Worm (Caenorhabditis elegans) whole organism, midembryonic: ENCODE data around the gene col-173.
"Not testable (repeated sequence)": the region's sequence is repeated elsewhere in the genome, so short reads cannot be mapped to it uniquely, and the experiment has no call there.

Experiments
- T22C8.4 ChIP-seq: fragments of 200-800 bp; sonication (Bioruptor generic); IDR thresholded peaks from 2 replicates; pipeline ENCODE4 v1.3.6; 2022; ENCODE audit warnings: missing genetic modification characterization, missing compliant biosample characterization
- cog-1 ChIP-seq: sonication (generic microtip); optimal IDR thresholded peaks from 2 replicates; lab custom pipeline; 2016; ENCODE audit warnings: missing genetic modification characterization, missing compliant biosample characterization
- flt-1 ChIP-seq: fragments of 200-800 bp; sonication (Bioruptor generic); IDR thresholded peaks from 2 replicates; pipeline ENCODE4 v1.3.6; 2022; ENCODE audit warnings: missing genetic modification characterization, missing compliant biosample characterization
- klf-2 ChIP-seq: fragments of 200-800 bp; sonication (Bioruptor generic); conservative IDR thresholded peaks from 2 replicates; pipeline ENCODE4 v1.3.6; 2022; ENCODE audit warnings: missing genetic modification reagents, missing genetic modification characterization, missing compliant biosample characterization
- med-1 ChIP-seq: sonication (generic microtip); optimal IDR thresholded peaks from 2 replicates; lab custom pipeline; 2017; ENCODE audit warnings: missing genetic modification characterization, mild to moderate bottlenecking, missing compliant biosample characterization, antibody characterized with exemption, missing genetic modification reagents; ENCODE audit not compliant: insufficient read depth
- ref-1 ChIP-seq: fragments of 200-800 bp; sonication (Bioruptor generic); conservative IDR thresholded peaks from 2 replicates; pipeline ENCODE4 v1.3.6; 2022; ENCODE audit warnings: missing genetic modification reagents, missing genetic modification characterization, missing compliant biosample characterization
- tab-1 ChIP-seq: fragments of 200-800 bp; sonication (Bioruptor generic); IDR thresholded peaks from 2 replicates; pipeline ENCODE4 v1.3.6; 2022; ENCODE audit warnings: missing genetic modification characterization, missing compliant biosample characterization
- ztf-23 ChIP-seq: fragments of 200-800 bp; sonication (Bioruptor generic); IDR thresholded peaks from 2 replicates; pipeline ENCODE4 v1.3.6; 2022; ENCODE audit warnings: missing genetic modification reagents, missing genetic modification characterization, missing compliant biosample characterization
- ztf-29 ChIP-seq: fragments of 200-800 bp; sonication (Bioruptor generic); IDR thresholded peaks from 2 replicates; pipeline ENCODE4 v1.3.6; 2022; ENCODE audit warnings: missing genetic modification reagents, missing genetic modification characterization, missing compliant biosample characterization

col-173 gene

ce11 chrX:6901078-6901477 lies 23.7 kb upstream of the col-173 start, which contains the start of gene pes-23:
Gene pes-23, plus strand, starts transcription at chrX:6901378.
- TF ChIP-seq flt-1 (GFP tag; lab: Robert Waterston, UW) = no peak
- no peak for TF ChIP-seq ref-1 (GFP tag; lab: Robert Waterston, UW)
- TF ChIP-seq T22C8.4 (GFP tag; lab: Robert Waterston, UW) = no peak
- no peak for TF ChIP-seq klf-2 (GFP tag; lab: Robert Waterston, UW)
- no peak for TF ChIP-seq tab-1 (GFP tag; lab: Robert Waterston, UW)

DNA sequence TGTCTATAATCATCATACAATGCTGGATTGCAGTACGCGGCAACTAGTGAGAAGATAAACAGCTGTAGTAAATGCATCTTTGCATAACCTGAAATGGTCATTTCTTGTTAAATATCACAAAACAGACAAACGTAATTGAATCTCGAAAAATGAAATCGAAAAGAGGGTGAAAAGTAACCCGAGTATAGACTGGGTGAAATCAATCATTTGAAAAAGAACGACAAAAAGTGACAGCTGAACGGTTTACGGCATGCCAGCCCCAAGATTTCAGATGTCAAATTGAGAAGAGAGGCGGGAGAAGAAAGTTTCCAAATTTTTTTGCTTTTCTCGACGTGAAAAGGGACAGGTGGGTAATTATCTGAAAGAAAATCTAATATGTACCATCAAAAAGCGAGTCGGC lies 22.5 kb upstream of the col-173 start, which contains the start of gene F14B8.4:
Gene F14B8.4 (minus strand): TSS at position 101 of the 400 bp plus-strand sequence.
- no peak for TF ChIP-seq flt-1 (GFP tag; lab: Robert Waterston, UW)
- no peak for TF ChIP-seq med-1 (GFP tag; lab: Kevin White, UChicago)
- TF ChIP-seq T22C8.4 (GFP tag; lab: Robert Waterston, UW) = no peak
- no peak for TF ChIP-seq klf-2 (GFP tag; lab: Robert Waterston, UW)
- TF ChIP-seq cog-1 (tag; lab: Kevin White, UChicago) = no peak
- no peak for TF ChIP-seq ref-1 (GFP tag; lab: Robert Waterston, UW)
- TF ChIP-seq ztf-29 (GFP tag; lab: Robert Waterston, UW) = no peak
- TF ChIP-seq ztf-23 = no peak
- TF ChIP-seq tab-1 (GFP tag; lab: Robert Waterston, UW) = no peak

DNA sequence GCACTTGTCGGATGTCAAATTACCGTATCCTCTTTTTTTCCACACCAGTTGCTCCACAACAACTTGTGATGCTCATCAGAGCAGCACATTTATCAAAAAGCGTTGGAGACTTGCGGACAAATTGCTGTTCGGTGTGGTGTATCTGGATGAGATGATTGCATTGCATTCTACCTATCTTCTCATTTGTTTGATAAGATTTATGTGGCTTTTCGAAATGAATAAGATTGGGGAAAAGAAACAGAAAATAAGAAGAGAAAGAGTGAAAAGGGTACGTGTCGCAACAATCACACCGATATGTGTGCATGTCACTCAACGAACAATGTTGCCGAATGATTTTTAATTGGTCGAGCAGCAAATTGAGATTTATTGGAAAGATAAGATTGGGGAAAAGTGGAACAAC lies 16.8 kb upstream of the col-173 start:
- TF ChIP-seq flt-1 (GFP tag; lab: Robert Waterston, UW) = no peak
- no peak for TF ChIP-seq T22C8.4 (GFP tag; lab: Robert Waterston, UW)
- no peak for TF ChIP-seq ztf-29 (GFP tag; lab: Robert Waterston, UW)
- TF ChIP-seq ztf-23 = no peak
- no peak for TF ChIP-seq med-1 (GFP tag; lab: Kevin White, UChicago)
- TF ChIP-seq tab-1 (GFP tag; lab: Robert Waterston, UW) = no peak
- no peak for TF ChIP-seq cog-1 (tag; lab: Kevin White, UChicago)
- no peak for TF ChIP-seq ref-1 (GFP tag; lab: Robert Waterston, UW)
- TF ChIP-seq klf-2 (GFP tag; lab: Robert Waterston, UW) = no peak

DNA sequence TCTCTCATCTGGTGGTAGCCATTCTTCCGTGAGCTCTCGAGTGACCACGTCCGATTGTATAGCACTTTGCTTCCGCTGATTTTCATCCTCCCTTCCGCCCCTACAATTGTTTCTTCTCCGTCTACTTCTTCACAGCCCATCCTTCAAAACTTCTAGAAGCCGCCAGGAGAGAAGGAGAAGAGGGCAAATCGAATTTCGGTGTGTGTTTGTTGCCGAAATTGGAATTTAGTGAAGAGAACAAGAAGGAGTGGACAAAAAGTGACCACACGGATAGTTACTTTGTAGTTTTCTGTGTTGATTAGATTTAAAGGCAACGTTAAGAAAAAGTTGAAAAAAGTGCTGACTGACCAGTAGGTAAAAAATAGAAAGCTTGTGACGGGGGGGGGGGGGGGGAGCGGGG lies 15.7 kb upstream of the col-173 start:
- TF ChIP-seq T22C8.4 (GFP tag; lab: Robert Waterston, UW) (no peak), ref-1 (GFP tag; lab: Robert Waterston, UW) (no peak), klf-2 (GFP tag; lab: Robert Waterston, UW) (no peak), flt-1 (GFP tag; lab: Robert Waterston, UW) (no peak), ztf-23 (no peak), ztf-29 (GFP tag; lab: Robert Waterston, UW) (no peak), med-1 (GFP tag; lab: Kevin White, UChicago) (no peak), cog-1 (tag; lab: Kevin White, UChicago) (no peak), tab-1 (GFP tag; lab: Robert Waterston, UW) (no peak)

DNA sequence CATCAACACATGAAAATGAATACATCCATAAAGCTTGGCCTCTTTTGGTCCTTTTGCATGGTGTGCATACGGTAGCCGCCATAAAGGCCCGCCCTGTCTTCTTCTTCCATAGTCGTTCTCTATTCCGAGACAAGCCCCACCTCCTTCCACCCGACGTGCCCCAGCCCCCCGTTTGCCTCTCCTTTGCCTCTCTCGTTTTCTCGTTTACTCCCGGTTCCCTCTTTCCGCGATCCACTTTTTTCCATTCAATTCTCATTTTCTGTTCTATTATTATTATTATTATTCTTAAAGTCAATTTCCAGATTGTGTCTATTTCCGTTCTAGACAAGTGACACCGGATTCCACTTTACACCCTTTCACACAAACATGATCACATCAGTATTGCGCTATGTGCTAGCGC lies 12.0 kb upstream of the col-173 start, which contains the start of gene unc-6:
Gene unc-6 (plus strand): TSS at position 301 of the 400 bp plus-strand sequence.
- no peak for TF ChIP-seq ztf-29 (GFP tag; lab: Robert Waterston, UW)
- no peak for TF ChIP-seq ref-1 (GFP tag; lab: Robert Waterston, UW)
- TF ChIP-seq med-1 (GFP tag; lab: Kevin White, UChicago) = no peak
- no peak for TF ChIP-seq ztf-23
- no peak for TF ChIP-seq T22C8.4 (GFP tag; lab: Robert Waterston, UW)
- TF ChIP-seq klf-2 (GFP tag; lab: Robert Waterston, UW) = no peak
- no peak for TF ChIP-seq tab-1 (GFP tag; lab: Robert Waterston, UW)
- TF ChIP-seq flt-1 (GFP tag; lab: Robert Waterston, UW) = no peak
- no peak for TF ChIP-seq cog-1 (tag; lab: Kevin White, UChicago)

DNA sequence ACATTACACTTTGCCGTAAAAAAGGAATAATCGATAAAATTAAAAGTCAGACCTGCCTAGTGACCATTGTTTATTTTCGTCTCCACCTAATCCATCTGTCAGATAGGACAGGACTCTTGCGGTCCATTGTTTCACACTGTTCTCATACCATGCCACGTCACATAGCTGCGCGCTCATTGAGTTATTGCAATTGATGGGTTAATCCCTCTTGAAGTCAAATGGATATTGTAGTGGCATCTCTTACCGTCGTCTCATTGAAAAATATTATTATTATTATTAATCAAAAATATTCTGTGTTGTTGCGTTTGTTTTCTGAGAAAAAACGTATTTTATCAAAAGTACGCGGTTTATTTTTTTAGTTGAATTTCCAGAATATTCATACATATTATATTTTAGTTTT lies 10.9 kb upstream of the col-173 start:
- TF ChIP-seq ztf-23 (no peak), med-1 (GFP tag; lab: Kevin White, UChicago) (no peak), T22C8.4 (GFP tag; lab: Robert Waterston, UW) (no peak), ref-1 (GFP tag; lab: Robert Waterston, UW) (no peak), cog-1 (tag; lab: Kevin White, UChicago) (no peak), flt-1 (GFP tag; lab: Robert Waterston, UW) (no peak), ztf-29 (GFP tag; lab: Robert Waterston, UW) (no peak), klf-2 (GFP tag; lab: Robert Waterston, UW) (no peak), tab-1 (GFP tag; lab: Robert Waterston, UW) (no peak)

DNA sequence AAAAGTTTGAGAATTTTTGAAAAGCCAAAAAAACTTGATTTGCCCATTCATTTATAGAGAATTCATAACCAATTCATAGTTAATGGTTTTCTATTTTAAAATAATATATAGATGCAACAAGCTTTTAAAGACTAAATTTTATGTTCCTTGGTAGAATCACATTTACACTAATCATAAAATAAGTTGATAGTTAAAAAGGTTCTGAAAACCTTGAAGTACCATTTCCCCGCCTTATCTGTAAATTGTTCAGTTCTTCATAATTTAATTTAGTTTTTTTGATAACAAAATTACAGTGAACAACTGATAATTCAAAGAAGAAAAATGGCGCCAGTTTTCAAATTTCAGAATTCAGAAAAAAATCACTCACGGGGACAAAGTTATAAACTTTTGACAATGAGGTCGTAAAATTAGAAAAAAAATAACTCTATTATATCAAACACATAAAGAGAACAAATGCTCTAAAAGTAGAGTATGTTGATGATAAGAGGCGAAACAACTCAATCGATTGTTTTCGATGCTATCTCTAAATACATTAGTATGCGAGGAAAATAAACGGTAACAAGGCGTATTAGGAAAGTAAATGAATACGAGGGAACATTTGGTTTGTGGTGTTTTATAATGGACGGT lies 8.0 kb upstream of the col-173 start, which contains the start of gene F41C6.7:
Gene F41C6.7 (minus strand): TSS at position 51 of the 627 bp plus-strand sequence.
- no peak for TF ChIP-seq cog-1 (tag; lab: Kevin White, UChicago)
- TF ChIP-seq med-1 (GFP tag; lab: Kevin White, UChicago) = no peak
- no peak for TF ChIP-seq ztf-23
- no peak for TF ChIP-seq ref-1 (GFP tag; lab: Robert Waterston, UW)
- no peak for TF ChIP-seq ztf-29 (GFP tag; lab: Robert Waterston, UW)
- TF ChIP-seq T22C8.4 (GFP tag; lab: Robert Waterston, UW) = no peak
- no peak for TF ChIP-seq flt-1 (GFP tag; lab: Robert Waterston, UW)
- no peak for TF ChIP-seq klf-2 (GFP tag; lab: Robert Waterston, UW)
- no peak for TF ChIP-seq tab-1 (GFP tag; lab: Robert Waterston, UW)

DNA sequence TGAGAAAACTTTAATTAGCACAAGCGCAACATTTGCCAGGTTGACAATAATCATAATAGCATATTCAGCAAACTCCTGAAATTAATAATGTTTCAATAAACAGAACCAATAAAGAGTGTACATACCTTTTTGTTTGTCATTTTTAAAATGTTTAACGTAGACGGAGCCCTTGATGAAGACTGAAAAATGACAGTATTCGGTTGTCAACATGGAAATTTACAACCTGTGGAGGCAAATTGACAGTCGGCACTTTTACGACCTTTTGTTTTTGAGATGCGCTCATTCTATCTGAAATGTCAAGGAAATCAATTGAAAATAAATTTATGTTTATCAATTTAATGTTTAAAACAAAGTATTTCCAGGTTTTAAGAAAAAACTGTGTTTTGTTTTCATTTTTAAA lies 7.1 kb upstream of the col-173 start:
- TF ChIP-seq med-1 (GFP tag; lab: Kevin White, UChicago) = no peak

DNA sequence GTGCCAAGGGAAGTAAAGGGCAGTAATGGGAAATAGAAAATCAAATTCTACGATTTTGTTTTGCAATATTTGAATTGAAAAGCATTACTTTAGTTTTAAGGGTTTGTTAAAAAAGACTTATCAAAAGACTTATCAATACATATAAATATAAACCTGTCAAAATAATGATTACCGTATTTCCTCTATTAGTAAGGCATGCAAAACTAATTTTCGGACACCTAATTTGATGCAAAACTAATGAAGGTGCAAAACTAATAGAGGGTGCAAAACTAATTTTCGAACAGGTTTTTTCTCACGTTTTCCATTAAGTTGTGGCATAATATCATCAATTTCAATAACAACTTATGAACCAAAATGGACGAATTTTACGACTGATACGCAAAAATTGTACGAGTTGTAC lies 4.5 kb upstream of the col-173 start, which contains the start of gene F41C6.6:
Gene F41C6.6 (minus strand): TSS at position 101 of the 400 bp plus-strand sequence.
- not testable (repeated sequence) for TF ChIP-seq ztf-23; T22C8.4 (GFP tag; lab: Robert Waterston, UW); ref-1 (GFP tag; lab: Robert Waterston, UW)
